Fruit fly (Drosophila melanogaster) whole organism, embryonic: ENCODE data around the gene Dbx.

ENCODE experiments used
- BtbVII ChIP-seq: fragments of 200-800 bp; sonication (Bioruptor generic); optimal IDR thresholded peaks from 3 replicates; lab custom pipeline; 2017; ENCODE audit warnings: missing biosample characterization, mild to moderate bottlenecking, missing genetic modification characterization
- Bteb2 ChIP-seq: fragments of 200-800 bp; sonication (Bioruptor generic); optimal IDR thresholded peaks from 2 replicates; lab custom pipeline; 2016; ENCODE audit warnings: missing biosample characterization, missing genetic modification characterization
- CG10431 ChIP-seq: fragments of 200-800 bp; sonication (Bioruptor generic); optimal IDR thresholded peaks from 3 replicates; lab custom pipeline; 2018; ENCODE audit warnings: missing biosample characterization, mild to moderate bottlenecking, missing genetic modification characterization
- CG12104 ChIP-seq: fragments of 200-800 bp; sonication (Bioruptor generic); optimal IDR thresholded peaks from 3 replicates; lab custom pipeline; 2016; ENCODE audit warnings: missing biosample characterization, missing genetic modification characterization
- CG1233 ChIP-seq: fragments of 200-800 bp; sonication (Bioruptor generic); optimal IDR thresholded peaks from 4 replicates; lab custom pipeline; 2018; ENCODE audit warnings: missing biosample characterization, mild to moderate bottlenecking, missing genetic modification characterization
- CG13624 ChIP-seq: fragments of 200-800 bp; sonication (Bioruptor generic); optimal IDR thresholded peaks from 2 replicates; lab custom pipeline; 2016; ENCODE audit warnings: missing biosample characterization, missing genetic modification characterization
- CG13894 ChIP-seq: fragments of 200-800 bp; sonication (Bioruptor generic); optimal IDR thresholded peaks from 3 replicates; lab custom pipeline; 2018; ENCODE audit warnings: missing biosample characterization, mild to moderate bottlenecking, missing genetic modification characterization, moderate library complexity
- CG15011 ChIP-seq: fragments of 200-800 bp; sonication (Bioruptor generic); optimal IDR thresholded peaks from 3 replicates; lab custom pipeline; 2018; ENCODE audit warnings: missing biosample characterization, mild to moderate bottlenecking, missing genetic modification characterization
- CG15479 ChIP-seq: fragments of 200-800 bp; sonication (Bioruptor generic); optimal IDR thresholded peaks from 3 replicates; lab custom pipeline; 2019; ENCODE audit warnings: missing biosample characterization, mild to moderate bottlenecking, missing genetic modification characterization, moderate library complexity
- CG15696 ChIP-seq: fragments of 200-800 bp; sonication (Bioruptor generic); optimal IDR thresholded peaks from 2 replicates; lab custom pipeline; 2019; ENCODE audit warnings: missing biosample characterization, mild to moderate bottlenecking, missing genetic modification characterization, moderate library complexity
- CG17385 ChIP-seq: fragments of 200-800 bp; sonication (Bioruptor generic); optimal IDR thresholded peaks from 3 replicates; lab custom pipeline; 2018; ENCODE audit warnings: missing biosample characterization, mild to moderate bottlenecking, missing genetic modification characterization
- CG17568 ChIP-seq: fragments of 200-800 bp; sonication (Bioruptor generic); optimal IDR thresholded peaks from 2 replicates; lab custom pipeline; 2018; ENCODE audit warnings: missing biosample characterization, mild to moderate bottlenecking, missing genetic modification characterization, moderate library complexity
- CG3065 ChIP-seq: fragments of 200-800 bp; sonication (Bioruptor generic); optimal IDR thresholded peaks from 2 replicates; lab custom pipeline; 2016; ENCODE audit warnings: missing biosample characterization, missing genetic modification characterization
- CG31224 ChIP-seq: fragments of 200-800 bp; sonication (Bioruptor generic); IDR thresholded peaks from 2 replicates; pipeline ENCODE4 v1.3.6; 2022; ENCODE audit warnings: missing biosample characterization, missing genetic modification characterization
- CG31441 ChIP-seq: fragments of 200-800 bp; sonication (Bioruptor generic); IDR thresholded peaks from 2 replicates; pipeline ENCODE4 v1.3.6; 2022; ENCODE audit warnings: missing biosample characterization, missing genetic modification characterization
- CG3838 ChIP-seq: fragments of 200-800 bp; sonication (Bioruptor generic); optimal IDR thresholded peaks from 3 replicates; lab custom pipeline; 2016; ENCODE audit warnings: missing biosample characterization, missing genetic modification characterization
- CG6854 ChIP-seq: fragments of 200-800 bp; sonication (Bioruptor generic); optimal IDR thresholded peaks from 3 replicates; lab custom pipeline; 2017; ENCODE audit warnings: missing biosample characterization, mild to moderate bottlenecking, missing genetic modification characterization
- CG7372 ChIP-seq: fragments of 200-800 bp; sonication (Bioruptor generic); IDR thresholded peaks from 2 replicates; pipeline ENCODE4 v1.3.6; 2022; ENCODE audit warnings: missing biosample characterization, missing genetic modification characterization
- CG7556 ChIP-seq: fragments of 200-800 bp; sonication (Bioruptor generic); optimal IDR thresholded peaks from 2 replicates; lab custom pipeline; 2017; ENCODE audit warnings: missing biosample characterization, mild to moderate bottlenecking, missing genetic modification characterization
- CG8290 ChIP-seq, 3 experiments: fragments of 200-800 bp; sonication (Bioruptor generic); optimal IDR thresholded peaks; 2 replicates each; lab custom pipeline; 2016 to 2019; ENCODE audit warnings: missing biosample characterization in 3 of 3, missing genetic modification characterization in 3 of 3, mild to moderate bottlenecking in 2 of 3, moderate library complexity in 1 of 3
- CG9437 ChIP-seq: fragments of 200-800 bp; sonication (Bioruptor generic); optimal IDR thresholded peaks from 2 replicates; lab custom pipeline; 2018; ENCODE audit warnings: missing biosample characterization, mild to moderate bottlenecking, missing genetic modification characterization
- CG9932 ChIP-seq: fragments of 200-800 bp; sonication (Bioruptor generic); IDR thresholded peaks from 2 replicates; pipeline ENCODE4 v1.3.6; 2022; ENCODE audit warnings: missing biosample characterization, missing genetic modification characterization
- Dll ChIP-seq: fragments of 200-800 bp; sonication (Bioruptor generic); IDR thresholded peaks from 4 replicates; pipeline ENCODE4 v1.3.6; 2022; ENCODE audit warnings: missing biosample characterization, missing genetic modification characterization; ENCODE audit not compliant: partially characterized antibody
- HLH4C ChIP-seq: fragments of 200-800 bp; sonication (Bioruptor generic); IDR thresholded peaks from 3 replicates; pipeline ENCODE4 v1.3.6; 2022; ENCODE audit warnings: missing biosample characterization, missing genetic modification characterization; ENCODE audit not compliant: partially characterized antibody
- Hr39 ChIP-seq: fragments of >200 bp; optimal IDR thresholded peaks from 2 replicates; lab custom pipeline; 2017
- Hr78 ChIP-seq, 2 experiments: fragments of 200-800 bp in 1 of 2; fragments of >200 bp in 1 of 2; sonication (Bioruptor generic) in 1 of 2; optimal IDR thresholded peaks; 2 replicates each; lab custom pipeline; 2017 to 2019; ENCODE audit warnings: missing biosample characterization in 2 of 2, missing genetic modification characterization in 2 of 2, mild to moderate bottlenecking in 1 of 2, moderate library complexity in 1 of 2
- Med ChIP-seq: fragments of 200-800 bp; sonication (Bioruptor generic); peaks from one replicate; lab custom pipeline; 2016; ENCODE audit warnings: missing biosample characterization, missing genetic modification characterization, mild to moderate bottlenecking, inconsistent platforms, moderate library complexity
- Neu2 ChIP-seq: fragments of 200-800 bp; sonication (Bioruptor generic); optimal IDR thresholded peaks from 3 replicates; lab custom pipeline; 2016; ENCODE audit warnings: missing biosample characterization, missing genetic modification characterization, borderline replicate concordance
- Nf-YC ChIP-seq: fragments of 200-800 bp; optimal IDR thresholded peaks from 3 replicates; lab custom pipeline; 2019; ENCODE audit warnings: missing biosample characterization, mild to moderate bottlenecking, missing genetic modification characterization, moderate library complexity
- ab ChIP-seq: fragments of 200-800 bp; sonication (Bioruptor generic); optimal IDR thresholded peaks from 2 replicates; lab custom pipeline; 2016; ENCODE audit warnings: missing biosample characterization, missing genetic modification characterization
- cato ChIP-seq: fragments of 200-800 bp; sonication (Bioruptor generic); optimal IDR thresholded peaks from 2 replicates; lab custom pipeline; 2016; ENCODE audit warnings: missing biosample characterization, missing genetic modification characterization, borderline replicate concordance
- chif ChIP-seq, 2 experiments: fragments of 200-800 bp; sonication (Bioruptor generic); optimal IDR thresholded peaks; 3 replicates each; lab custom pipeline; 2016; ENCODE audit warnings: missing biosample characterization in 2 of 2, missing genetic modification characterization in 2 of 2
- chm ChIP-seq: fragments of 200-800 bp; sonication (Bioruptor generic); IDR thresholded peaks from 2 replicates; pipeline ENCODE4 v1.3.6; 2022; ENCODE audit warnings: missing biosample characterization, missing genetic modification characterization
- ci ChIP-seq: fragments of 200-800 bp; sonication (Bioruptor generic); IDR thresholded peaks from 3 replicates; pipeline ENCODE4 v1.3.6; 2022; ENCODE audit warnings: missing biosample characterization, missing genetic modification characterization
- crol ChIP-seq: fragments of 200-800 bp; sonication (Bioruptor generic); IDR thresholded peaks from 2 replicates; pipeline ENCODE4 v1.3.6; 2022; ENCODE audit warnings: missing biosample characterization, missing genetic modification characterization
- eve ChIP-seq, 2 experiments: fragments of >200 bp; optimal IDR thresholded peaks; 2 replicates each; lab custom pipeline; 2017; ENCODE audit warnings: missing biosample characterization in 2 of 2, missing genetic modification characterization in 2 of 2
- fd64A ChIP-seq: fragments of 200-800 bp; sonication (Bioruptor generic); optimal IDR thresholded peaks from 3 replicates; lab custom pipeline; 2018; ENCODE audit warnings: missing biosample characterization, mild to moderate bottlenecking, missing genetic modification characterization
- lbe ChIP-seq: fragments of 200-800 bp; sonication (Bioruptor generic); optimal IDR thresholded peaks from 2 replicates; lab custom pipeline; 2016; ENCODE audit warnings: missing biosample characterization, mild to moderate bottlenecking, missing genetic modification characterization
- maf-S ChIP-seq: fragments of 200-800 bp; sonication (Bioruptor generic); optimal IDR thresholded peaks from 2 replicates; lab custom pipeline; 2016; ENCODE audit warnings: missing biosample characterization, missing genetic modification characterization
- odd ChIP-seq: fragments of 200-800 bp; sonication (Bioruptor generic); optimal IDR thresholded peaks from 2 replicates; lab custom pipeline; 2017; ENCODE audit warnings: missing biosample characterization, mild to moderate bottlenecking, missing genetic modification characterization
- pros ChIP-seq: fragments of 200-800 bp; sonication (Bioruptor generic); optimal IDR thresholded peaks from 3 replicates; lab custom pipeline; 2019; ENCODE audit warnings: missing biosample characterization, mild to moderate bottlenecking, missing genetic modification characterization, moderate library complexity
- pzg ChIP-seq: fragments of 200-800 bp; sonication (Bioruptor generic); optimal IDR thresholded peaks from 3 replicates; lab custom pipeline; 2018; ENCODE audit warnings: missing biosample characterization, mild to moderate bottlenecking, missing genetic modification characterization, moderate library complexity
- run ChIP-seq: fragments of 200-800 bp; sonication (Bioruptor generic); optimal IDR thresholded peaks from 3 replicates; lab custom pipeline; 2018; ENCODE audit warnings: missing biosample characterization, mild to moderate bottlenecking, missing genetic modification characterization
- sisA ChIP-seq: fragments of 200-800 bp; sonication (Bioruptor generic); IDR thresholded peaks from 2 replicates; pipeline ENCODE4 v1.3.6; 2022; ENCODE audit warnings: missing biosample characterization, missing genetic modification characterization
- slbo ChIP-seq: fragments of 200-800 bp; sonication (Bioruptor generic); IDR thresholded peaks from 2 replicates; pipeline ENCODE4 v1.3.6; 2022; ENCODE audit warnings: missing biosample characterization, missing genetic modification characterization
- so ChIP-seq: fragments of 200-800 bp; sonication (Bioruptor generic); IDR thresholded peaks from 3 replicates; pipeline ENCODE4 v1.3.6; 2022; ENCODE audit warnings: missing biosample characterization, missing genetic modification characterization
- usp ChIP-seq: fragments of >200 bp; optimal IDR thresholded peaks from 2 replicates; lab custom pipeline; 2017; ENCODE audit warnings: missing biosample characterization, missing genetic modification characterization
- vvl ChIP-seq: fragments of 200-800 bp; sonication (Bioruptor generic); IDR thresholded peaks from 2 replicates; pipeline ENCODE4 v1.3.6; 2022; ENCODE audit warnings: missing biosample characterization, missing genetic modification characterization

The Dbx gene

DNA sequence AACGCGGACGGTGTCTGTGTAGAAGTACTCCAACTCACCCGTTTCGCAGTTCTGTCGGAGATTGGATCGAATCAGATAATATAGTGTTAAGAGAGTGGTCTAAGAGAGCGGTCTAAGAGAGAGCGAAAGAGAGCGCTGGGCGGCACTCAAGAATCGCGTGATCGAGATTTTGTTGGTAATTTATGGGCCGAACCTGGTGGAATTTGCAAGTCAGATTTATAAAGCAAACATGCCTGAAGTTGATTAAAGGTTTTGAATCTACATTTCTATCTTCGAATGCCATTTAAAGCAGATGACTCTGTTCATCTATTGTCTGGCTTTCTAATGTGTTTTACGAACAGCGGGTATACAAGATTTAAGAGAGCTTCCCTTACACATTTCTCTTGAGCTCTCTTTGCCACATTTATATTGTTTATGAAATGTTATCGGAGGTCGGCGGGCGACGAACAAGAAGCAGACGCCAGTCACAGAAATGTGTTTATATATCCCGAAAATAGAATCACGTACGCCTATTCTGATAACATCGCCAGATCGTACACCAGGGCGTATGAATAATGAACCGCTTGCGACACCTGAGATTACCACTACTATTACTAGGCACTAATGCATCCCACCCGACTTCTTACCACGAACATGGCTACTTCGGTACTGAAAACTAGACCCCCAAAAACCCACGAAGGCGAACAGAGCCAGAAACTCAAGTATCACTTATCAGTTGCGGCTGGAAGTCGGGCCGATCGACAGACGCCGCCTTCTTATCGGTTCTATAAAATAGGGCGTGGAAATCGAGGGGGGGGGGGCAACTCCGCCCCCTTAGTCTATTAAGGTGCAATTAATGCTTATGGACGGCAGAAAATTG lies 46.6 kb downstream of the Dbx start (continued):
- peak in 1 of 2 experiments; percentile 67 for TF ChIP-seq Hr78 (GFP tag; optimal IDR thresholded peaks at IDR 0.05; lab: Kevin White, UChicago)
- no peak for TF ChIP-seq CG9932 (GFP tag; lab: Robert Waterston, UW)
- peak; percentile 37 for TF ChIP-seq odd (GFP tag; lab: Kevin White, UChicago)
- TF ChIP-seq Nf-YC (tag; lab: Kevin White, UChicago): peak; percentile 64
- no peak for TF ChIP-seq CG13624 (GFP tag; lab: Kevin White, UChicago)
- TF ChIP-seq CG8290 (GFP tag; optimal IDR thresholded peaks at IDR 0.05; lab: Kevin White, UChicago): no peak
- TF ChIP-seq CG8290 (tag; optimal IDR thresholded peaks at IDR 0.05; lab: Kevin White, UChicago): peak in 1 of 2 experiments; percentile 49
- no peak for TF ChIP-seq sisA
- no peak for TF ChIP-seq CG1233 (GFP tag; lab: Kevin White, UChicago)
- no peak for TF ChIP-seq fd64A (GFP tag; lab: Kevin White, UChicago)
- TF ChIP-seq CG13894: peak; percentile 43
- TF ChIP-seq usp (GFP tag; lab: Kevin White, UChicago): no peak
- no peak for TF ChIP-seq Bteb2
- TF ChIP-seq CG31441 (GFP tag; lab: Robert Waterston, UW): no peak
- no peak for TF ChIP-seq eve (GFP tag; optimal IDR thresholded peaks at IDR 0.05; lab: Kevin White, UChicago)
- no peak for TF ChIP-seq chm (GFP tag; lab: Robert Waterston, UW)
- no peak for TF ChIP-seq CG10431 (GFP tag; lab: Kevin White, UChicago)
- no peak for TF ChIP-seq CG15696 (tag; lab: Kevin White, UChicago)
- TF ChIP-seq Hr39 (lab: Kevin White, UChicago): no peak
- TF ChIP-seq CG3065 (GFP tag; lab: Kevin White, UChicago): no peak
- TF ChIP-seq slbo (GFP tag; lab: Robert Waterston, UW): 0 out of 2 replicates have a peak, but pooled peaks have one; percentile 19
- no peak for TF ChIP-seq Neu2 (GFP tag; lab: Kevin White, UChicago)
- peak; percentile 11 for TF ChIP-seq lbe (GFP tag; lab: Kevin White, UChicago)
- no peak for TF ChIP-seq CG17568 (GFP tag; lab: Kevin White, UChicago)
- TF ChIP-seq ci (GFP tag; lab: Robert Waterston, UW): no peak
- peak; percentile 70 for TF ChIP-seq Med (GFP tag; lab: Kevin White, UChicago)
- TF ChIP-seq CG6854 (GFP tag; lab: Kevin White, UChicago): no peak
- no peak for TF ChIP-seq pros (GFP tag; lab: Kevin White, UChicago)
- 0 out of 2 replicates have a peak, but pooled peaks have one; percentile 33 for TF ChIP-seq CG7372 (GFP tag; lab: Robert Waterston, UW)
- TF ChIP-seq cato (GFP tag; lab: Kevin White, UChicago): no peak
- TF ChIP-seq CG15479 (GFP tag; lab: Kevin White, UChicago): no peak
- no peak for TF ChIP-seq chif (GFP tag; optimal IDR thresholded peaks at IDR 0.05; lab: Kevin White, UChicago)
- TF ChIP-seq CG9437 (GFP tag; lab: Kevin White, UChicago): no peak
- no peak for TF ChIP-seq CG15011 (GFP tag; lab: Kevin White, UChicago)
- TF ChIP-seq crol (GFP tag; lab: Robert Waterston, UW): peak; percentile 61; the same call in 1 of the 2 replicates
- peak; percentile 54; the same call in 1 of the 2 replicates for TF ChIP-seq vvl
- 0 out of 2 replicates have a peak, but pooled peaks have one; percentile 14 for TF ChIP-seq CG31224
- no peak for TF ChIP-seq CG12104 (GFP tag; lab: Kevin White, UChicago)
- TF ChIP-seq pzg (GFP tag; lab: Kevin White, UChicago): no peak
- TF ChIP-seq Dll (GFP tag; lab: Robert Waterston, UW): peak; percentile 60; the same call in 1 of the 4 replicates
- TF ChIP-seq maf-S (GFP tag; lab: Kevin White, UChicago): no peak
- no peak for TF ChIP-seq CG7556 (GFP tag; lab: Kevin White, UChicago)
- no peak for TF ChIP-seq so (GFP tag; lab: Robert Waterston, UW)
- no peak for TF ChIP-seq HLH4C
- no peak for TF ChIP-seq CG3838
- peak; percentile 63 for TF ChIP-seq BtbVII (GFP tag; lab: Kevin White, UChicago)
- no peak for TF ChIP-seq ab (GFP tag; lab: Kevin White, UChicago)
- no peak for TF ChIP-seq run
- TF ChIP-seq CG17385: peak; percentile 78
